Worm (Caenorhabditis elegans) whole organism, young adult: Measurements from ENCODE around the gene hyl-1.

Source experiments
- C17E4.6 ChIP-seq: fragments of 200-800 bp; sonication (Bioruptor generic); IDR thresholded peaks from 2 replicates; pipeline ENCODE4 v1.3.6; 2022; ENCODE audit warnings: missing genetic modification reagents, missing genetic modification characterization, missing compliant biosample characterization
- F22D6.2 ChIP-seq: sonication (generic microtip); optimal IDR thresholded peaks from 2 replicates; lab custom pipeline; 2016; ENCODE audit warnings: mild to moderate bottlenecking, missing genetic modification characterization, missing compliant biosample characterization
- F57A8.1 ChIP-seq: fragments of 200-800 bp; sonication (Bioruptor generic); optimal IDR thresholded peaks from 2 replicates; lab custom pipeline; 2018; ENCODE audit warnings: mild to moderate bottlenecking, missing genetic modification characterization, moderate library complexity, missing compliant biosample characterization
- T07F8.4 ChIP-seq: sonication (generic microtip); optimal IDR thresholded peaks from 2 replicates; lab custom pipeline; 2016; ENCODE audit warnings: mild to moderate bottlenecking, missing genetic modification characterization, moderate library complexity, missing compliant biosample characterization
- Y79H2A.3 ChIP-seq: fragments of 200-800 bp; sonication (Bioruptor generic); conservative IDR thresholded peaks from 2 replicates; pipeline ENCODE4 v1.3.6; 2022; ENCODE audit warnings: missing genetic modification reagents, missing genetic modification characterization, missing compliant biosample characterization
- Y95B8A.8 ChIP-seq: fragments of 200-800 bp; sonication (Bioruptor generic); IDR thresholded peaks from 2 replicates; pipeline ENCODE4 v1.3.6; 2022; ENCODE audit warnings: missing genetic modification reagents, missing genetic modification characterization, missing compliant biosample characterization
- aptf-3 ChIP-seq: fragments of 200-800 bp; sonication (Bioruptor generic); IDR thresholded peaks from 2 replicates; pipeline ENCODE4 v1.3.6; 2022; ENCODE audit warnings: missing genetic modification characterization, missing compliant biosample characterization
- athp-1 ChIP-seq: sonication (generic microtip); optimal IDR thresholded peaks from 2 replicates; lab custom pipeline; 2017; ENCODE audit warnings: mild to moderate bottlenecking, missing genetic modification characterization, missing compliant biosample characterization
- cebp-1 ChIP-seq, 2 experiments: fragments of 200-800 bp in 1 of 2; sonication (Bioruptor generic) in 1 of 2; sonication (generic microtip) in 1 of 2; IDR thresholded peaks in 1 of 2; optimal IDR thresholded peaks in 1 of 2; 2 replicates each; pipeline versions ENCODE4 v1.3.6 to Lab custom; 2017 to 2022; ENCODE audit warnings: missing compliant biosample characterization in 2 of 2, missing genetic modification characterization in 2 of 2, mild to moderate bottlenecking in 1 of 2, missing genetic modification reagents in 1 of 2, moderate library complexity in 1 of 2
- ceh-58 ChIP-seq: fragments of 200-800 bp; sonication (Bioruptor generic); IDR thresholded peaks from 2 replicates; pipeline ENCODE4 v1.3.6; 2022; ENCODE audit warnings: missing genetic modification characterization, missing compliant biosample characterization
- chd-7 ChIP-seq: sonication (generic microtip); optimal IDR thresholded peaks from 2 replicates; lab custom pipeline; 2016; ENCODE audit warnings: mild to moderate bottlenecking, missing genetic modification characterization, moderate library complexity, missing compliant biosample characterization
- dpl-1 ChIP-seq: fragments of 150-350 bp; optimal IDR thresholded peaks from 2 replicates; lab custom pipeline; 2014; ENCODE audit warnings: missing biosample characterization, missing genetic modification reagents, missing genetic modification characterization
- efl-1 ChIP-seq: fragments of 150-350 bp; optimal IDR thresholded peaks from 2 replicates; lab custom pipeline; 2014; ENCODE audit warnings: missing biosample characterization, missing genetic modification reagents, missing genetic modification characterization
- egl-18 ChIP-seq: fragments of 200-800 bp; sonication (Bioruptor generic); IDR thresholded peaks from 2 replicates; pipeline ENCODE4 v1.3.6; 2022; ENCODE audit warnings: missing genetic modification reagents, missing genetic modification characterization, missing compliant biosample characterization
- fkh-3 ChIP-seq: sonication (generic microtip); optimal IDR thresholded peaks from 2 replicates; lab custom pipeline; 2016; ENCODE audit warnings: mild to moderate bottlenecking, missing genetic modification characterization, missing compliant biosample characterization
- hlh-12 ChIP-seq: sonication (generic microtip); optimal IDR thresholded peaks from 2 replicates; lab custom pipeline; 2016; ENCODE audit warnings: missing genetic modification characterization, missing compliant biosample characterization
- hlh-26 ChIP-seq: fragments of 200-800 bp; sonication (Bioruptor generic); conservative IDR thresholded peaks from 2 replicates; pipeline ENCODE4 v1.3.6; 2022; ENCODE audit warnings: missing genetic modification reagents, missing genetic modification characterization, missing compliant biosample characterization
- hmg-1.2 ChIP-seq: fragments of 200-800 bp; sonication (Bioruptor generic); IDR thresholded peaks from 2 replicates; pipeline ENCODE4 v1.3.6; 2022; ENCODE audit warnings: missing genetic modification reagents, missing genetic modification characterization, missing compliant biosample characterization
- hrde-1 ChIP-seq: sonication (generic microtip); optimal IDR thresholded peaks from 2 replicates; lab custom pipeline; 2016; ENCODE audit warnings: missing genetic modification characterization, mild to moderate bottlenecking, missing compliant biosample characterization, moderate library complexity, missing genotype, missing genetic modification reagents, borderline replicate concordance
- hsf-1 ChIP-seq: fragments of 200-800 bp; sonication (Bioruptor generic); IDR thresholded peaks from 2 replicates; pipeline ENCODE4 v1.3.6; 2022; ENCODE audit warnings: missing genetic modification reagents, missing genetic modification characterization, missing compliant biosample characterization
- let-607 ChIP-seq, 2 experiments: fragments of 200-800 bp in 1 of 2; sonication (Bioruptor generic) in 1 of 2; sonication (generic microtip) in 1 of 2; optimal IDR thresholded peaks; 2 replicates each; lab custom pipeline; 2016 to 2018; ENCODE audit warnings: mild to moderate bottlenecking in 2 of 2, missing compliant biosample characterization in 2 of 2, missing genetic modification characterization in 2 of 2, moderate library complexity in 2 of 2, missing genotype in 1 of 2
- lin-26 ChIP-seq: fragments of 200-800 bp; sonication (Bioruptor generic); IDR thresholded peaks from 2 replicates; pipeline ENCODE4 v1.3.6; 2022; ENCODE audit warnings: missing genetic modification reagents, missing genetic modification characterization, missing compliant biosample characterization
- lsy-27 ChIP-seq: sonication (generic microtip); optimal IDR thresholded peaks from 2 replicates; lab custom pipeline; 2017; ENCODE audit warnings: missing genetic modification characterization, mild to moderate bottlenecking, missing compliant biosample characterization, antibody characterized with exemption, missing genotype, borderline replicate concordance; ENCODE audit not compliant: insufficient read depth
- madf-6 ChIP-seq: fragments of 200-800 bp; sonication (Bioruptor generic); IDR thresholded peaks from 2 replicates; pipeline ENCODE4 v1.3.6; 2022; ENCODE audit warnings: missing genetic modification reagents, missing genetic modification characterization, missing compliant biosample characterization
- mes-4 ChIP-seq: sonication (generic microtip); optimal IDR thresholded peaks from 2 replicates; lab custom pipeline; 2016; ENCODE audit warnings: missing genotype, missing genetic modification characterization, missing compliant biosample characterization
- nfya-2 ChIP-seq: fragments of 200-800 bp; sonication (Bioruptor generic); IDR thresholded peaks from 2 replicates; pipeline ENCODE4 v1.3.6; 2022; ENCODE audit warnings: missing genetic modification reagents, missing genetic modification characterization, missing compliant biosample characterization
- nfyb-1 ChIP-seq: fragments of 200-800 bp; sonication (Bioruptor generic); IDR thresholded peaks from 2 replicates; pipeline ENCODE4 v1.3.6; 2022; ENCODE audit warnings: missing genetic modification reagents, missing genetic modification characterization, missing compliant biosample characterization
- nhr-120 ChIP-seq: fragments of 200-800 bp; sonication (Bioruptor generic); IDR thresholded peaks from 2 replicates; pipeline ENCODE4 v1.3.6; 2022; ENCODE audit warnings: missing genetic modification characterization, missing compliant biosample characterization
- nhr-27 ChIP-seq: fragments of 200-800 bp; sonication (Bioruptor generic); optimal IDR thresholded peaks from 2 replicates; lab custom pipeline; 2018; ENCODE audit warnings: mild to moderate bottlenecking, missing genetic modification characterization, moderate library complexity, missing compliant biosample characterization
- rec-8 ChIP-seq, 2 experiments: sonication (generic microtip); optimal IDR thresholded peaks; 2 replicates each; lab custom pipeline; 2016; ENCODE audit warnings: mild to moderate bottlenecking in 2 of 2, missing genetic modification characterization in 2 of 2, missing genetic modification reagents in 2 of 2, missing genotype in 2 of 2, missing biosample characterization in 1 of 2, missing compliant biosample characterization in 1 of 2, moderate library complexity in 1 of 2
- repo-1 ChIP-seq: sonication (generic microtip); optimal IDR thresholded peaks from 2 replicates; lab custom pipeline; 2017; ENCODE audit warnings: mild to moderate bottlenecking, missing genetic modification characterization, missing compliant biosample characterization
- snpc-3.4 ChIP-seq: sonication (generic microtip); optimal IDR thresholded peaks from 2 replicates; lab custom pipeline; 2017; ENCODE audit warnings: missing genetic modification characterization, mild to moderate bottlenecking, missing compliant biosample characterization, antibody characterized with exemption, moderate library complexity, missing genotype, missing genetic modification reagents
- unc-130 ChIP-seq: sonication (generic microtip); optimal IDR thresholded peaks from 2 replicates; lab custom pipeline; 2016; ENCODE audit warnings: missing genetic modification reagents, missing genetic modification characterization, missing compliant biosample characterization
- unc-62 ChIP-seq: fragments of 150-350 bp; optimal IDR thresholded peaks from 2 replicates; lab custom pipeline; 2014; ENCODE audit warnings: missing biosample characterization, missing genetic modification reagents, missing genetic modification characterization
- ztf-6 ChIP-seq: fragments of 200-800 bp; sonication (Bioruptor generic); IDR thresholded peaks from 2 replicates; pipeline ENCODE4 v1.3.6; 2022; ENCODE audit warnings: missing genetic modification reagents, missing genetic modification characterization, missing compliant biosample characterization

hyl-1 gene

DNA sequence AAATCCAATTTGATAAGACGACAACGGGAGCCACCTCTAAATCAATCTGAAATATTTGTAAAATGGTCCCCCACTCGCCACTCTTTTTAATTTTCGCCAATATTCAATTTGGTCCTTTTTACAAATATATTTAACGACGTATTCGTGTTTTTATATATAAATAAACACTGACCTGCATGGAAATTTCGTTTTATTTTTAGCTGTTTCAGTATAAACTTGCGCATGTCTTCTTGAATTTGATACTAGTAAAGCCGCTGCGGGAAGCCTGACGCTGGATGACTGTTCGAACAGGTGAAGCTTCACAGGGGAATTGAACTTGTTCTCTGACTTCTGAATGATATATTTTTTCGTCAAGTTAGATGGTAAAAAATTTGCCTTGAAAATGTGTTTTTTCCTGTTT, 24.4 kb upstream of the hyl-1 start:
- TF ChIP-seq snpc-3.4 (tag; lab: Kevin White, UChicago) (peak; percentile 28), let-607 (tag; optimal IDR thresholded peaks at IDR 0.05; lab: Kevin White, UChicago) (no peak), mes-4 (tag; lab: Kevin White, UChicago) (no peak), hmg-1.2 (GFP tag; lab: Robert Waterston, UW) (no peak), T07F8.4 (tag; lab: Kevin White, UChicago) (no peak), lin-26 (0 out of 2 replicates have a peak, but pooled peaks have one; percentile 35), hrde-1 (peak; percentile 87), egl-18 (GFP tag; lab: Robert Waterston, UW) (no peak), repo-1 (tag; lab: Kevin White, UChicago) (peak; percentile 42), Y79H2A.3 (peak; percentile 77; the same call in 1 of the 2 replicates), F22D6.2 (tag; lab: Kevin White, UChicago) (no peak), unc-130 (GFP tag; lab: Kevin White, UChicago) (peak; percentile 15), lsy-27 (tag; lab: Kevin White, UChicago) (no peak), athp-1 (tag; lab: Kevin White, UChicago) (peak; percentile 4), nhr-27 (tag; lab: Kevin White, UChicago) (no peak), aptf-3 (GFP tag; lab: Robert Waterston, UW) (no peak), Y95B8A.8 (no peak)

DNA sequence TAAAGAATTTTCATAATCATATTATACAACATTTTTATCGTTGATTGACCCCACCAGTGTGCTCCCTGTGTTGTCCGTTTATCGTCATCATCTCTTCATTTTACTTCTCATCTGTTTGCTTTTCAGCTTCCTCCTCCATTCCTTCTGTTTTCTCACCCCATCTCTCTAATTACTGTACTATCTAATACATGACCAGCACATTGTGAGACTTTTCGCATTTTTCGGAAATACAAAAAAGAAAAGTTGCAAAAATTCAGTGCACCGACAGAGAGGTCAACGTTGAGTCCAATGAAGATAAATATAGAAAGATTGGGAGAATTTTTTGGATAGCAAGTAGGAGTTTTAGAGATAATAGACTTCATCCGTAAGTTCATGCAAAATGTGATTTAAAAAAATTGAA, 19.0 kb upstream of the hyl-1 start:
- TF ChIP-seq fkh-3 (no peak), C17E4.6 (no peak), athp-1 (tag; lab: Kevin White, UChicago) (no peak), hsf-1 (no peak), F22D6.2 (tag; lab: Kevin White, UChicago) (no peak), aptf-3 (GFP tag; lab: Robert Waterston, UW) (no peak), nhr-120 (GFP tag; lab: Robert Waterston, UW) (no peak), ztf-6 (GFP tag; lab: Robert Waterston, UW) (no peak), madf-6 (GFP tag; lab: Robert Waterston, UW) (no peak), cebp-1 (GFP tag; IDR thresholded peaks at IDR 0.05; lab: Robert Waterston, UW) (no peak), cebp-1 (tag; optimal IDR thresholded peaks at IDR 0.05; lab: Kevin White, UChicago) (no peak), unc-62 (GFP tag; lab: Kevin White, UChicago) (no peak), nfyb-1 (GFP tag; lab: Robert Waterston, UW) (no peak), hlh-12 (tag; lab: Kevin White, UChicago) (no peak), hlh-26 (GFP tag; lab: Robert Waterston, UW) (no peak), T07F8.4 (tag; lab: Kevin White, UChicago) (no peak), F57A8.1 (GFP tag; lab: Kevin White, UChicago) (no peak), nhr-27 (tag; lab: Kevin White, UChicago) (no peak), nfya-2 (no peak), chd-7 (tag; lab: Kevin White, UChicago) (no peak)
- TF ChIP-seq, all 124 proteins: peak for 0

DNA sequence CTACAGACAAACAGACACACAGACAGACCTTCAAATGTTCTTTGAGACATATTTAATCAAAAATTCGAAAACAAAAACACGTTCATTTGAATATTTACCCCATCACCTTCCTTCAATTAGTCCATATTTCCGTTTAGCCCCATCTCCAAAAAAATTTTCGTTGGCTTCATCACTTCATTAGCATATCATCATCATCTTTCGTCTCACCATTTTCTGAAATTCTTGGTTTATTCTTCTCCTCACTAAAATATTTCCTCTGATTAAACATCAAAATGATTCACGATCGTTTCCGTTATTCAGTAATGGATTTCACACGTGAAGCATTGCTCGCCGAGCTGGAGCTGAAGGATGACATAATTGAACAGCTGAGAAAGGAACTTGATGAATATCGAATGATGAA, 18.3 kb upstream of the hyl-1 start, which contains the start of gene pkg-2:
Gene pkg-2, plus strand, starts transcription at position 301 of the 400 bp plus-strand sequence.
- no peak for TF ChIP-seq rec-8 (tag; optimal IDR thresholded peaks at IDR 0.05; lab: Kevin White, UChicago)
- TF ChIP-seq mes-4 (tag; lab: Kevin White, UChicago): no peak
- no peak for TF ChIP-seq ceh-58 (GFP tag; lab: Robert Waterston, UW)
- no peak for TF ChIP-seq efl-1 (GFP tag; lab: Kevin White, UChicago)
- TF ChIP-seq dpl-1: no peak
